Worm (Caenorhabditis elegans): ENCODE results near the gene famp-1.
"Not testable (repeated sequence)": the region's sequence is repeated elsewhere in the genome, so short reads cannot be mapped to it uniquely, and the experiment has no call there.

famp-1 gene

ce11 chrIV:2245565-2245964 lies 17.9 kb downstream of the famp-1 start, which contains the start of gene M70.1:
Gene M70.1, plus strand, starts transcription at chrIV:2245865.
- TF ChIP-seq pbrm-1 (GFP tag; IDR thresholded peaks at IDR 0.05); Y79H2A.3 (GFP tag; conservative IDR thresholded peaks at IDR 0.05); ekl-4 (GFP tag; IDR thresholded peaks at IDR 0.05): not testable (repeated sequence)

- TF ChIP-seq D2030.7 (GFP tag; IDR thresholded peaks at IDR 0.05) = no peak
- no peak for TF ChIP-seq F49E8.2 (tag; optimal IDR thresholded peaks at IDR 0.05; ENCODE audit: insufficient read depth)
- no peak for TF ChIP-seq ztf-25 (GFP tag; IDR thresholded peaks at IDR 0.05)
- no peak for TF ChIP-seq madf-3 (GFP tag; IDR thresholded peaks at IDR 0.05)
- no peak for TF ChIP-seq madf-6 (GFP tag; IDR thresholded peaks at IDR 0.05)
- TF ChIP-seq egrh-3 (GFP tag; IDR thresholded peaks at IDR 0.05) = no peak
- TF ChIP-seq B0035.1 (tag; optimal IDR thresholded peaks at IDR 0.05) = no peak
These were observed 20.9 kb downstream of the famp-1 start, which contains the start of the genes M70.3 and M70.2 for ce11 chrIV:2242349-2243088. Gene M70.3, minus strand, starts transcription at chrIV:2242449. Gene M70.2, plus strand, starts transcription at chrIV:2243038.

DNA sequence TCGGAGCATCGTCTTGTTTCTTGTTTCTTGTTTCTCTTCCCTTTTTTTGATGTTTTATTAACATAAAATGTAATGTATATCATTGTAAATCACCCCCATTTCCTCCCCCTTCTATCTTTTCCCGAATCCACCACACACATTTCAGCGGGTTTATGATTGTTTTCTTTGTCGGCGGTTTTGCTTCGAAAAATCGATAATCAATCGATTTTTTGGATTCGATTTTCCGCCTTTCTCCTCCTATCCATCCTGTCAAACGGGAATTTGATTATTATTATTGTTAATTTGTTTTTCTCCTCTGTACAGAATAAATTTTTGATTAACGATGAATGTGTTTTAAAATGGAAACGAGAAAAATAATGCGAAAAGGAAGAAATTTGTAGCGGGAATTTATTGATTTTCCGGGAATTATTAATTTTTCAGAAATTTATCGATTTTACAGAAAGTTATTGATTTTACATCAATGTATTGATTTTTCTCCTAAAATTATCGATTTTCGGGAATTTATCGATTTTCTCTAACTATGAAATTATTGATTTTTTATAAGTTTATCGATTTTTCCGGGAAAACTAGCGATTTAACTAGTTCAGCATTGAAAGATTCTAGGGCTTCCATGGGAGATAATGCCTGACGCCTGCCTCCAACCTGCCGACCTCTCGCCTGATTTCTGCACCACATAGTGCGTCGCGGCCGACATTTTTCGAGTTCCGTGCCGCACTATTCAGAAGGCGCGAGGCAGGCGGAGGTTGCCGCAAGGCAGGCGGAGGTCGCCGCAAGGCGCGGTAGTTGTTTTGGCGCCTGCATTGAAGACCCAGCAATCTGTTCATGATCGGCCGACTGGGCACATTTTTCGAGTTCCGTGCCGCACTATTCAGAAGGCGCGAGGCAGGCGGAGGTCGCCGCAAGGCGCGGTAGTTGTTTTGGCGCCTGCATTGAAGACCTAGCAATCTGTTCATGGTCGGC lies 26.5 kb downstream of the famp-1 start:
- TF ChIP-seq zfh-2 (GFP tag; conservative IDR thresholded peaks at IDR 0.05) (peak; percentile 86), F52B5.7 (tag; optimal IDR thresholded peaks at IDR 0.05) (no peak), attf-5 (GFP tag; optimal IDR thresholded peaks at IDR 0.05) (no peak), egrh-3 (GFP tag; IDR thresholded peaks at IDR 0.05) (peak; percentile 65; the same call in 1 of the 2 replicates), ZK185.1 (tag; optimal IDR thresholded peaks at IDR 0.05; ENCODE audit: poor library complexity, severe bottlenecking) (no peak), C06A6.2 (GFP tag; conservative IDR thresholded peaks at IDR 0.05) (no peak), xnd-1 (tag; optimal IDR thresholded peaks at IDR 0.05) (no peak), gei-17 (GFP tag; optimal IDR thresholded peaks at IDR 0.05) (no peak), Y53G8AR.9 (GFP tag; conservative IDR thresholded peaks at IDR 0.05) (no peak), hlh-12 (tag; optimal IDR thresholded peaks at IDR 0.05) (no peak), snpc-3.4 (tag; optimal IDR thresholded peaks at IDR 0.05) (no peak), attf-3 (GFP tag; conservative IDR thresholded peaks at IDR 0.05) (no peak), K12H6.12 (tag; optimal IDR thresholded peaks at IDR 0.05) (no peak), cebp-2 (GFP tag; IDR thresholded peaks at IDR 0.05) (no peak), Y53F4B.3 (GFP tag; IDR thresholded peaks at IDR 0.05) (no peak), him-1 (tag; optimal IDR thresholded peaks at IDR 0.05) (peak; percentile 12), ama-1 (optimal IDR thresholded peaks at IDR 0.05) (no peak), ama-1 (GFP tag; optimal IDR thresholded peaks at IDR 0.05) (no peak), lin-40 (tag; optimal IDR thresholded peaks at IDR 0.05) (no peak), Y79H2A.3 (GFP tag; conservative IDR thresholded peaks at IDR 0.05) (no peak), die-1 (tag; optimal IDR thresholded peaks at IDR 0.05) (no peak), Y95B8A.8 (GFP tag; IDR thresholded peaks at IDR 0.05) (no peak), efl-1 (GFP tag; optimal IDR thresholded peaks at IDR 0.05) (no peak), unc-130 (GFP tag; optimal IDR thresholded peaks at IDR 0.05) (no peak), atf-7 (tag; optimal IDR thresholded peaks at IDR 0.05) (no peak), aptf-2 (GFP tag; conservative IDR thresholded peaks at IDR 0.05) (no peak), nfya-1 (tag; optimal IDR thresholded peaks at IDR 0.05; ENCODE audit: borderline replicate concordance, insufficient read depth) (no peak), snpc-4 (GFP tag; optimal IDR thresholded peaks at IDR 0.05) (no peak), snpc-4 (tag; optimal IDR thresholded peaks at IDR 0.05) (peak in 1 of 4 experiments; percentile 27), let-607 (tag; optimal IDR thresholded peaks at IDR 0.05) (no peak), F49E8.2 (tag; optimal IDR thresholded peaks at IDR 0.05; ENCODE audit: insufficient read depth) (no peak), nhr-90 (tag; optimal IDR thresholded peaks at IDR 0.05) (no peak)
